Worm (Caenorhabditis elegans) whole organism, L1 larva: ENCODE measurements around the gene B0393.9.

Experiments used
- hlh-17 ChIP-seq: fragments of 200-800 bp; sonication (Bioruptor generic); optimal IDR thresholded peaks from 2 replicates; lab custom pipeline; 2018; ENCODE audit warnings: missing genetic modification characterization, mild to moderate bottlenecking, missing compliant biosample characterization, moderate library complexity, borderline replicate concordance
- lin-13 ChIP-seq: fragments of 150-350 bp; optimal IDR thresholded peaks from 2 replicates; lab custom pipeline; 2014; ENCODE audit warnings: missing biosample characterization, missing genetic modification reagents, missing genetic modification characterization
- mep-1 ChIP-seq: fragments of 150-350 bp; optimal IDR thresholded peaks from 2 replicates; lab custom pipeline; 2014; ENCODE audit warnings: missing biosample characterization, missing genetic modification characterization
- nhr-237 ChIP-seq: fragments of 150-350 bp; optimal IDR thresholded peaks from 2 replicates; lab custom pipeline; 2014; ENCODE audit warnings: missing biosample characterization, missing genetic modification characterization
- pqm-1 ChIP-seq: sonication (generic microtip); optimal IDR thresholded peaks from 3 replicates; lab custom pipeline; 2017; ENCODE audit warnings: missing biosample characterization, missing genetic modification characterization
- unc-62 ChIP-seq: fragments of 150-350 bp; optimal IDR thresholded peaks from 2 replicates; lab custom pipeline; 2014; ENCODE audit warnings: missing biosample characterization, missing genetic modification reagents, missing genetic modification characterization

DNA sequence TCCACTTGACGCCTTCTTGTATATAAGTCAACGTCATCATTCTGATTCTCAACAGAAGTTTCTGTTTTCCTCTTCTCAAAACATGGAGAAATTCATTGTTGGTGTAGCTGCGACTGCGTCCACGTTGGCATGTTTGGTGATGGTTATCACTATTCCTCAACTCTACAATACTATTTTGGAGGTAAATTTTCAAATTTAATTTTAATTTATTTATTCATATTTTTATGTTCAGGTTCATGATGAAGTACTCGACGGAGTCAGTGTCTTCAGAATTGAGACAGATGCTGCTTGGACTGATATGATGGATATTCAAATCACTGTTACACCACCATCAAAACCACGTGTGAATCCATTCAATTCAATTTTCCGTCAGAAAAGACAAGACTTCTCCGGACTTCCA, 31.8 kb downstream of the B0393.9 start, which contains the start of gene col-89:
- no peak for TF ChIP-seq lin-13
- TF ChIP-seq nhr-237 (tag; lab: Kevin White, UChicago), result no peak
- TF ChIP-seq mep-1 (tag; lab: Kevin White, UChicago), result no peak
- TF ChIP-seq unc-62 (GFP tag; lab: Kevin White, UChicago), result no peak
- no peak for TF ChIP-seq pqm-1
- no peak for TF ChIP-seq hlh-17 (GFP tag; lab: Kevin White, UChicago)
